Worm (Caenorhabditis elegans) whole organism, young adult: ENCODE data around the gene inpp-4B.
A peak's percentile ranks its signal among the peaks of the same experiment; 100 is the strongest.

Experiments
- B0019.2 ChIP-seq: fragments of 200-800 bp; sonication (Bioruptor generic); conservative IDR thresholded peaks from 2 replicates; pipeline ENCODE4 v1.3.6; 2022; ENCODE audit warnings: missing genetic modification reagents, missing genetic modification characterization, missing compliant biosample characterization
- B0035.1 ChIP-seq: sonication (generic microtip); optimal IDR thresholded peaks from 2 replicates; lab custom pipeline; 2016; ENCODE audit warnings: missing genetic modification characterization, mild to moderate bottlenecking, missing compliant biosample characterization, missing genotype, missing genetic modification reagents
- C06A6.2 ChIP-seq: fragments of 200-800 bp; sonication (Bioruptor generic); conservative IDR thresholded peaks from 2 replicates; pipeline ENCODE4 v1.3.6; 2022; ENCODE audit warnings: missing genetic modification characterization, missing compliant biosample characterization
- C17E4.6 ChIP-seq: fragments of 200-800 bp; sonication (Bioruptor generic); IDR thresholded peaks from 2 replicates; pipeline ENCODE4 v1.3.6; 2022; ENCODE audit warnings: missing genetic modification reagents, missing genetic modification characterization, missing compliant biosample characterization
- D2030.7 ChIP-seq: fragments of 200-800 bp; sonication (Bioruptor generic); IDR thresholded peaks from 2 replicates; pipeline ENCODE4 v1.3.6; 2022; ENCODE audit warnings: missing genetic modification reagents, missing genetic modification characterization, missing compliant biosample characterization
- F52B5.7 ChIP-seq: sonication (generic microtip); optimal IDR thresholded peaks from 2 replicates; lab custom pipeline; 2016; ENCODE audit warnings: mild to moderate bottlenecking, missing genetic modification characterization, missing compliant biosample characterization
- F55B11.4 ChIP-seq: sonication (generic microtip); optimal IDR thresholded peaks from 2 replicates; lab custom pipeline; 2016; ENCODE audit warnings: missing compliant biosample characterization, missing genetic modification characterization, borderline replicate concordance; ENCODE audit not compliant: insufficient read depth
- F57A8.1 ChIP-seq: fragments of 200-800 bp; sonication (Bioruptor generic); optimal IDR thresholded peaks from 2 replicates; lab custom pipeline; 2018; ENCODE audit warnings: mild to moderate bottlenecking, missing genetic modification characterization, moderate library complexity, missing compliant biosample characterization
- F57C9.4 ChIP-seq: sonication (generic microtip); optimal IDR thresholded peaks from 2 replicates; lab custom pipeline; 2017; ENCODE audit warnings: mild to moderate bottlenecking, missing genetic modification characterization, missing compliant biosample characterization
- K11D2.4 ChIP-seq: fragments of 200-800 bp; sonication (Bioruptor generic); IDR thresholded peaks from 2 replicates; pipeline ENCODE4 v1.3.6; 2022; ENCODE audit warnings: missing genetic modification reagents, missing genetic modification characterization, missing compliant biosample characterization
- T26A5.8 ChIP-seq: sonication (generic microtip); optimal IDR thresholded peaks from 2 replicates; lab custom pipeline; 2016; ENCODE audit warnings: missing genetic modification characterization, missing compliant biosample characterization
- Y95B8A.8 ChIP-seq: fragments of 200-800 bp; sonication (Bioruptor generic); IDR thresholded peaks from 2 replicates; pipeline ENCODE4 v1.3.6; 2022; ENCODE audit warnings: missing genetic modification reagents, missing genetic modification characterization, missing compliant biosample characterization
- atf-7 ChIP-seq: sonication (generic microtip); optimal IDR thresholded peaks from 2 replicates; lab custom pipeline; 2017; ENCODE audit warnings: mild to moderate bottlenecking, missing genetic modification characterization, missing compliant biosample characterization
- attf-3 ChIP-seq: fragments of 200-800 bp; sonication (Bioruptor generic); conservative IDR thresholded peaks from 2 replicates; pipeline ENCODE4 v1.3.6; 2022; ENCODE audit warnings: missing genetic modification reagents, missing genetic modification characterization, missing compliant biosample characterization
- attf-6 ChIP-seq: fragments of 200-800 bp; sonication (Bioruptor generic); IDR thresholded peaks from 2 replicates; pipeline ENCODE4 v1.3.6; 2022; ENCODE audit warnings: missing genetic modification reagents, missing genetic modification characterization, missing compliant biosample characterization
- ccch-3 ChIP-seq: fragments of 200-800 bp; sonication (Bioruptor generic); optimal IDR thresholded peaks from 2 replicates; lab custom pipeline; 2018; ENCODE audit warnings: mild to moderate bottlenecking, missing genetic modification characterization, missing compliant biosample characterization
- ceh-100 ChIP-seq: fragments of 200-800 bp; sonication (Bioruptor generic); IDR thresholded peaks from 2 replicates; pipeline ENCODE4 v1.3.6; 2022; ENCODE audit warnings: missing genetic modification reagents, missing genetic modification characterization, missing compliant biosample characterization
- ceh-27 ChIP-seq: fragments of 200-800 bp; sonication (Bioruptor generic); optimal IDR thresholded peaks from 2 replicates; lab custom pipeline; 2018; ENCODE audit warnings: mild to moderate bottlenecking, missing genetic modification characterization, moderate library complexity, missing compliant biosample characterization
- ceh-40 ChIP-seq: fragments of 200-800 bp; sonication (Bioruptor generic); IDR thresholded peaks from 2 replicates; pipeline ENCODE4 v1.3.6; 2022; ENCODE audit warnings: missing genetic modification characterization, missing compliant biosample characterization
- ceh-58 ChIP-seq: fragments of 200-800 bp; sonication (Bioruptor generic); IDR thresholded peaks from 2 replicates; pipeline ENCODE4 v1.3.6; 2022; ENCODE audit warnings: missing genetic modification characterization, missing compliant biosample characterization
- dpff-1 ChIP-seq: sonication (generic microtip); optimal IDR thresholded peaks from 2 replicates; lab custom pipeline; 2017; ENCODE audit warnings: mild to moderate bottlenecking, missing genetic modification characterization, missing compliant biosample characterization
- egl-18 ChIP-seq: fragments of 200-800 bp; sonication (Bioruptor generic); IDR thresholded peaks from 2 replicates; pipeline ENCODE4 v1.3.6; 2022; ENCODE audit warnings: missing genetic modification reagents, missing genetic modification characterization, missing compliant biosample characterization
- egl-44 ChIP-seq: fragments of 200-800 bp; sonication (Bioruptor generic); IDR thresholded peaks from 2 replicates; pipeline ENCODE4 v1.3.6; 2022; ENCODE audit warnings: missing genetic modification reagents, missing genetic modification characterization, missing compliant biosample characterization
- ekl-4 ChIP-seq: fragments of 200-800 bp; sonication (Bioruptor generic); IDR thresholded peaks from 2 replicates; pipeline ENCODE4 v1.3.6; 2022; ENCODE audit warnings: missing genetic modification reagents, missing genetic modification characterization, missing compliant biosample characterization
- fkh-3 ChIP-seq: sonication (generic microtip); optimal IDR thresholded peaks from 2 replicates; lab custom pipeline; 2016; ENCODE audit warnings: mild to moderate bottlenecking, missing genetic modification characterization, missing compliant biosample characterization
- him-1 ChIP-seq: sonication (generic microtip); optimal IDR thresholded peaks from 2 replicates; lab custom pipeline; 2016; ENCODE audit warnings: missing genotype, missing genetic modification reagents, missing genetic modification characterization, missing compliant biosample characterization
- hmg-1.2 ChIP-seq: fragments of 200-800 bp; sonication (Bioruptor generic); IDR thresholded peaks from 2 replicates; pipeline ENCODE4 v1.3.6; 2022; ENCODE audit warnings: missing genetic modification reagents, missing genetic modification characterization, missing compliant biosample characterization
- lin-26 ChIP-seq: fragments of 200-800 bp; sonication (Bioruptor generic); IDR thresholded peaks from 2 replicates; pipeline ENCODE4 v1.3.6; 2022; ENCODE audit warnings: missing genetic modification reagents, missing genetic modification characterization, missing compliant biosample characterization
- lin-54 ChIP-seq: fragments of 200-800 bp; sonication (Bioruptor generic); optimal IDR thresholded peaks from 2 replicates; lab custom pipeline; 2018; ENCODE audit warnings: mild to moderate bottlenecking, missing genetic modification characterization, missing compliant biosample characterization
- lir-1 ChIP-seq: fragments of 200-800 bp; sonication (Bioruptor generic); conservative IDR thresholded peaks from 2 replicates; pipeline ENCODE4 v1.3.6; 2022; ENCODE audit warnings: missing genetic modification reagents, missing genetic modification characterization, missing compliant biosample characterization
- mcd-1 ChIP-seq: fragments of 200-800 bp; sonication (Bioruptor generic); IDR thresholded peaks from 2 replicates; pipeline ENCODE4 v1.3.6; 2022; ENCODE audit warnings: missing genetic modification reagents, missing genetic modification characterization, missing compliant biosample characterization
- mel-28 ChIP-seq: sonication (generic microtip); optimal IDR thresholded peaks from 2 replicates; lab custom pipeline; 2016; ENCODE audit warnings: borderline replicate concordance, mild to moderate bottlenecking, missing genetic modification characterization, missing compliant biosample characterization
- mes-4 ChIP-seq: sonication (generic microtip); optimal IDR thresholded peaks from 2 replicates; lab custom pipeline; 2016; ENCODE audit warnings: missing genotype, missing genetic modification characterization, missing compliant biosample characterization
- mxl-1 ChIP-seq: sonication (generic microtip); optimal IDR thresholded peaks from 2 replicates; lab custom pipeline; 2016; ENCODE audit warnings: missing genetic modification characterization, missing compliant biosample characterization
- nfya-1 ChIP-seq: sonication (generic microtip); optimal IDR thresholded peaks from 2 replicates; lab custom pipeline; 2017; ENCODE audit warnings: antibody characterized with exemption, missing compliant biosample characterization, missing genetic modification characterization, borderline replicate concordance; ENCODE audit not compliant: insufficient read depth
- nhr-179 ChIP-seq: sonication (generic microtip); optimal IDR thresholded peaks from 2 replicates; lab custom pipeline; 2016; ENCODE audit warnings: mild to moderate bottlenecking, missing genetic modification characterization, missing compliant biosample characterization
- pha-4 ChIP-seq: fragments of 150-350 bp; sonication (generic microtip); optimal IDR thresholded peaks from 2 replicates; lab custom pipeline; 2014; ENCODE audit warnings: missing biosample characterization, missing genetic modification reagents, missing genetic modification characterization
- rcor-1 ChIP-seq: fragments of 200-800 bp; sonication (Bioruptor generic); IDR thresholded peaks from 2 replicates; pipeline ENCODE4 v1.3.6; 2022; ENCODE audit warnings: missing genetic modification reagents, missing genetic modification characterization, missing compliant biosample characterization
- rpc-1 ChIP-seq, 2 experiments: fragments of 150-350 bp in 1 of 2; sonication (generic microtip) in 1 of 2; optimal IDR thresholded peaks; 2 replicates each; lab custom pipeline; 2014 to 2018; ENCODE audit warnings: missing biosample characterization in 1 of 2, missing genetic modification characterization in 1 of 2, missing genetic modification reagents in 1 of 2, missing genotype in 1 of 2
- sdz-38 ChIP-seq: sonication (generic microtip); optimal IDR thresholded peaks from 2 replicates; lab custom pipeline; 2016; ENCODE audit warnings: missing genotype, missing genetic modification characterization, missing compliant biosample characterization
- sea-2 ChIP-seq: fragments of 200-800 bp; sonication (Bioruptor generic); IDR thresholded peaks from 2 replicates; pipeline ENCODE4 v1.3.6; 2022; ENCODE audit warnings: missing genetic modification characterization, missing compliant biosample characterization
- snpc-1.1 ChIP-seq: sonication (generic microtip); optimal IDR thresholded peaks from 2 replicates; lab custom pipeline; 2017; ENCODE audit warnings: missing genetic modification characterization, mild to moderate bottlenecking, missing compliant biosample characterization, antibody characterized with exemption, moderate library complexity, missing genotype, missing genetic modification reagents; ENCODE audit not compliant: insufficient read depth
- snpc-1.3 ChIP-seq: sonication (generic microtip); optimal IDR thresholded peaks from 2 replicates; lab custom pipeline; 2017; ENCODE audit warnings: missing genetic modification characterization, mild to moderate bottlenecking, missing compliant biosample characterization, antibody characterized with exemption, moderate library complexity, missing genotype, missing genetic modification reagents; ENCODE audit not compliant: insufficient read depth
- tbx-9 ChIP-seq: sonication (generic microtip); optimal IDR thresholded peaks from 2 replicates; lab custom pipeline; 2016; ENCODE audit warnings: borderline replicate concordance, missing genetic modification characterization, inconsistent platforms, missing compliant biosample characterization
- unc-130 ChIP-seq: sonication (generic microtip); optimal IDR thresholded peaks from 2 replicates; lab custom pipeline; 2016; ENCODE audit warnings: missing genetic modification reagents, missing genetic modification characterization, missing compliant biosample characterization
- zim-3 ChIP-seq: sonication (generic microtip); optimal IDR thresholded peaks from 2 replicates; lab custom pipeline; 2017; ENCODE audit warnings: mild to moderate bottlenecking, missing genetic modification characterization, moderate library complexity, missing compliant biosample characterization
- ztf-28 ChIP-seq: fragments of 200-800 bp; sonication (Bioruptor generic); IDR thresholded peaks from 2 replicates; pipeline ENCODE4 v1.3.6; 2022; ENCODE audit warnings: missing genetic modification reagents, missing genetic modification characterization, missing compliant biosample characterization
- ztf-3 ChIP-seq: fragments of 200-800 bp; sonication (Bioruptor generic); optimal IDR thresholded peaks from 2 replicates; lab custom pipeline; 2018; ENCODE audit warnings: mild to moderate bottlenecking, missing genetic modification characterization, missing compliant biosample characterization

Gene inpp-4B

DNA sequence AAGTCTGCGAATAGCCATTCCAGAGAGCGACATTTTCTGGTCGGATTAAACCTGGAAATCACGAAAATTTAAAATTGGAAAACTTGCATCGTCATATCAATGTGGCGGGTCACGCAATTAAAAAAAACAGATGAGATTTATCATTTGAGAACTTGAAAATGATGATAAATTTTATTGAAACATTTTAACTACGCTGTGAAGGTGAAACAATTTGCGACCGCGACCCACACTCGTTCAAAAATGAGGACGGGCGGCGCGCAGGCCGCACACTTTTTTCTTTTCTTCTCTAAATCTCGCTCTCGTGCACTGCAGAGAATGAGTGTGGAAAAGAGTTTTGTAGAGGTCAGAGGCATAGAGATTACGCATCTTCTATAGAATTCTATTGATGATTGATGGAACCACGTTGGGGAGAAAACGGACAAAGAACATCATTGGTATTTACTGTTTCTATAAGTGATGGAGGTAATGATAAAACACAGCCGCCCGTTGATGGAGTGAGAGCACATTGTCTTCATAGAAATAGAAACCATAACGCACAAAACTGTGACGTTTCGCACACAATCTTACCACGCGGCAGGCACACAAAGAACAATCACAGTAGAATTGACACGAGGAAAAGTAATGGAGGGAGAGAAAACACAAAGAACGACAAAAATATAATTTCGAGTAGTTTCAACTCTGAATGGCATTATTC lies 49.9 kb downstream of the inpp-4B start, which contains the start of gene cts-1 (continued):
- TF ChIP-seq F55B11.4 (tag; lab: Kevin White, UChicago) (no peak), mxl-1 (no peak), C06A6.2 (GFP tag; lab: Robert Waterston, UW) (no peak), him-1 (no peak), mcd-1 (no peak), K11D2.4 (no peak), rpc-1 (optimal IDR thresholded peaks at IDR 0.05; lab: Kevin White, UChicago) (no peak), rpc-1 (tag; optimal IDR thresholded peaks at IDR 0.05; lab: Kevin White, UChicago) (no peak), ceh-100 (GFP tag; lab: Robert Waterston, UW) (no peak), F57A8.1 (GFP tag; lab: Kevin White, UChicago) (no peak), atf-7 (peak; percentile 80), lin-54 (GFP tag; lab: Kevin White, UChicago) (peak; percentile 57), ccch-3 (GFP tag; lab: Kevin White, UChicago) (no peak), lir-1 (GFP tag; lab: Robert Waterston, UW) (no peak), pha-4 (tag; lab: Kevin White, UChicago) (no peak), ceh-40 (no peak), ztf-28 (no peak), T26A5.8 (no peak), fkh-3 (tag; lab: Kevin White, UChicago) (no peak), C17E4.6 (GFP tag; lab: Robert Waterston, UW) (no peak), attf-3 (GFP tag; lab: Robert Waterston, UW) (no peak), snpc-1.1 (tag; lab: Kevin White, UChicago) (no peak), F52B5.7 (tag; lab: Kevin White, UChicago) (no peak), ceh-58 (GFP tag; lab: Robert Waterston, UW) (no peak), egl-44 (GFP tag; lab: Robert Waterston, UW) (no peak), B0019.2 (GFP tag; lab: Robert Waterston, UW) (no peak), tbx-9 (tag; lab: Kevin White, UChicago) (no peak), B0035.1 (tag; lab: Kevin White, UChicago) (peak; percentile 49), lin-26 (no peak), zim-3 (tag; lab: Kevin White, UChicago) (no peak), mel-28 (tag; lab: Kevin White, UChicago) (no peak), nfya-1 (no peak), unc-130 (no peak), D2030.7 (GFP tag; lab: Robert Waterston, UW) (no peak), ekl-4 (GFP tag; lab: Robert Waterston, UW) (no peak), rcor-1 (GFP tag; lab: Robert Waterston, UW) (no peak), hmg-1.2 (GFP tag; lab: Robert Waterston, UW) (no peak), attf-6 (no peak), nhr-179 (tag; lab: Kevin White, UChicago) (no peak), ztf-3 (GFP tag; lab: Kevin White, UChicago) (no peak), dpff-1 (no peak), sea-2 (no peak), ceh-27 (GFP tag; lab: Kevin White, UChicago) (no peak), mes-4 (tag; lab: Kevin White, UChicago) (no peak), F57C9.4 (tag; lab: Kevin White, UChicago) (no peak), snpc-1.3 (no peak), egl-18 (GFP tag; lab: Robert Waterston, UW) (no peak), Y95B8A.8 (GFP tag; lab: Robert Waterston, UW) (no peak), sdz-38 (tag; lab: Kevin White, UChicago) (no peak)
